Worm (Caenorhabditis elegans): Measurements from ENCODE around the gene twk-34.

DNA sequence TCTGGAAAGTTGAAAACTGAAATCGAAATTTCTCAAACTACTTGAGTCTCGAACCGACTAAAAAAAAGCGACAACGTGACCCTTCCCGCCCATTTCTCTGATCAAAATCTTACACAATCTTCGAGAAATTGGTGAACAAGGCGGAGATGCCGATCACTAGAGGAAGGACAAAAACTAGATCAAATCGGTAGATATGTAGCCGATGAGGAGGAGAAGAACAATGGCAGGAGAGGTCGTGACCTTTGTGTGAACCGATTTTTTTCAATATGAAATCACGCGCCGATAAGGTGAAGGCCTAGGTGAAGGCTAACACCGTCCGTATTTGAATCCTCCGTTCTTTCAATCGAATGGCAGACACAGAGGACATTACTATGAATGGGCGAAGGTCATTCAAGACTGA, 43.8 kb upstream of the twk-34 start:
- no peak for TF ChIP-seq lin-13 (GFP tag; optimal IDR thresholded peaks at IDR 0.05)
- no peak for TF ChIP-seq snpc-4 (tag; optimal IDR thresholded peaks at IDR 0.05)
